Fruit fly (Drosophila melanogaster): Measurements from ENCODE around the gene eloF.
A peak's percentile ranks its signal among the peaks of the same experiment; 100 is the strongest.

Gene eloF

DNA sequence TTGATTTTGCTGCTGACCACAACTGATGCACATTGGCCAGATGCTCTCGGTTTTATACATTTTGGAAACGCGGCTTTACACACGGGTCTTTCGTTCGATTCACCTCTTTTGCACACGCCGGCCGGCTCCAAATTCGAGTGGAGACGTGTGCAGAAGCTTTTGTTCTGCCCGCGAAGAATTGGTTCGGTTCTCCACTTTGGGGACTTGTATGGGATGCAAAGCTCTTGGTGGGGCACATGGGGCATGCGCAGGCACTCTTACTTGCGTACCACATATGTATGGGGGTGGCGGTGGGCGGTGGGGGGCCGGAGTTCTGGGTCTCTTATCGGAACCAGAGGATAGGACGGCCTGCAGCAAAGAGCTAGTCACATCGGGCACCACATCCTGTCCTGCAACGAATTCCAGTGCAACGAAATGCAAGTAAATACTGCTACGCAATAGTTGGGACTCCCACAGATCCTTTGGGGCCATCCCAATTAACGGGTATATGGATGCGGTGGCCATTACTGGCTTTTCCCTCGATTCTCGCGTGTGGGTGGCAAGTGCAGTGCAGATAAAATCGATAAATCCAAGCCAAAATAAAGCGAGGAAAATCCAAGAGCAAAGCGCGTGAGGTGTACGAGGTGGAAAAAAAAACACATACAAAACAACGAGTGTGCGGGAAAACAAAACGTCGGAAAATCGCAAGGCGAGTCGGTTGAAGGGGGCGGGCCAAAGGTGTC, 29.5 kb upstream of the eloF start, which contains the start of the genes MtnA and CG8500:
MtnA (minus strand) TSS at position 30 of the 722 bp plus-strand sequence.
CG8500 (plus strand) TSS at position 313 of the 722 bp plus-strand sequence.
- TF ChIP-seq CG11902 (GFP tag; optimal IDR thresholded peaks at IDR 0.05), result no peak
- TF ChIP-seq esn (GFP tag; optimal IDR thresholded peaks at IDR 0.05), result no peak
- TF ChIP-seq Hr4 (GFP tag; optimal IDR thresholded peaks at IDR 0.05), result no peak
- no peak for TF ChIP-seq Met (GFP tag; optimal IDR thresholded peaks at IDR 0.05)
- TF ChIP-seq CG31627 (GFP tag; optimal IDR thresholded peaks at IDR 0.05), result no peak
- TF ChIP-seq CG6808 (GFP tag; optimal IDR thresholded peaks at IDR 0.05), result no peak
- TF ChIP-seq CG15336 (GFP tag; IDR thresholded peaks at IDR 0.05), result 0 out of 2 replicates have a peak, but pooled peaks have one; percentile 16
- no peak for TF ChIP-seq Eip78C (GFP tag)
- no peak for TF ChIP-seq CG7368 (GFP tag; optimal IDR thresholded peaks at IDR 0.05)
- peak in 1 of 2 experiments; percentile 18 for TF ChIP-seq ss (GFP tag; optimal IDR thresholded peaks at IDR 0.05)
- no peak for TF ChIP-seq Ets96B (tag; optimal IDR thresholded peaks at IDR 0.05)
- TF ChIP-seq svp (GFP tag), result peak; percentile 70

DNA sequence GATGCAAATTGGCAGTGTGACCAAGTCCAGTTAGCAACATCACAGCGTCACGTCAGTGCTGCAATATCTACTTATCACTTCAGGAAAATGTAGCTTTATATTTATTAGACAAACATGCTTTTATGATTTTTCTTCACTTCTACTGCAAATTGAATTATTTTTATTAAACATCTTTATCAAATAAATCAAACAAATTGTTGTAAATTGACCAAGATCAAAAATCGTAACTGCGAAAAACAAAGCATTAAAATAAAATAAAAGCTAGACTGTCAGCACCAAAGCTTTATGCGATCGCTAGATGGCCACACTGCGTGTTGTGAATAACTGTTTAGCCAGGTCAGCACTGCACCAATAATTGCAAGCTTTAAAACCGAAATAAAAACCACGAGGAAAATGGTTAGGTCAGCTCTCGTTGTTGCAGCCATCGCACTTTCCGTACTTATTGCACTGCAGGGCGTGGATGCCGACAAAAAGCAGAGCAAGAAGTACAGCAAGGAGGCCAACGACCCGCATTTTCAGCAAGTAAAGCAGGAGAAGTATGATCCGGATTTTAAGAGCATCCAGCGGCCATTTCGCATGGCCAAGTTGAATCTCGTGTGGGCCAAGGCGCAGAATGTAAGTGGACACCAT, 22.7 kb upstream of the eloF start, which contains the start of the genes CG12945 and CG8507:
CG12945 (minus strand) TSS at position 45 of the 630 bp plus-strand sequence.
CG8507 (plus strand) TSS at position 307 of the 630 bp plus-strand sequence.
- TF ChIP-seq cyc (GFP tag; optimal IDR thresholded peaks at IDR 0.05), result peak; percentile 35
- peak; percentile 9 for TF ChIP-seq CG11902 (GFP tag; optimal IDR thresholded peaks at IDR 0.05)
- TF ChIP-seq Blimp-1 (GFP tag; optimal IDR thresholded peaks at IDR 0.05), result no peak
- TF ChIP-seq Hr39 (GFP tag; optimal IDR thresholded peaks at IDR 0.05), result peak; percentile 68
- TF ChIP-seq CG8319 (GFP tag; optimal IDR thresholded peaks at IDR 0.05), result no peak
- peak; percentile 53 for TF ChIP-seq topi (GFP tag; optimal IDR thresholded peaks at IDR 0.05)
- peak; percentile 71 for TF ChIP-seq esn (GFP tag; optimal IDR thresholded peaks at IDR 0.05)
- TF ChIP-seq Gug (GFP tag; IDR thresholded peaks at IDR 0.05), result 0 out of 2 replicates have a peak, but pooled peaks have one; percentile 9
- TF ChIP-seq lz (GFP tag; optimal IDR thresholded peaks at IDR 0.05), result peak; percentile 65
- no peak for TF ChIP-seq CG6163 (GFP tag; IDR thresholded peaks at IDR 0.05)
- peak; percentile 58 for TF ChIP-seq CG3032 (tag; optimal IDR thresholded peaks at IDR 0.05)
- TF ChIP-seq Sox15 (GFP tag; optimal IDR thresholded peaks at IDR 0.05), result peak; percentile 13
- no peak for TF ChIP-seq dac (GFP tag; optimal IDR thresholded peaks at IDR 0.05)
- TF ChIP-seq Sox14 (GFP tag; optimal IDR thresholded peaks at IDR 0.05), result peak; percentile 76
- TF ChIP-seq Ets96B (tag; optimal IDR thresholded peaks at IDR 0.05), result peak; percentile 38
- no peak for TF ChIP-seq CG1621 (tag; optimal IDR thresholded peaks at IDR 0.05)
- TF ChIP-seq CG31627 (GFP tag; optimal IDR thresholded peaks at IDR 0.05), result peak; percentile 58
- TF ChIP-seq acj6 (GFP tag; optimal IDR thresholded peaks at IDR 0.05), result peak; percentile 47
- TF ChIP-seq OdsH (GFP tag; optimal IDR thresholded peaks at IDR 0.05), result no peak
- TF ChIP-seq Eip78C (GFP tag), result peak; percentile 83

DNA sequence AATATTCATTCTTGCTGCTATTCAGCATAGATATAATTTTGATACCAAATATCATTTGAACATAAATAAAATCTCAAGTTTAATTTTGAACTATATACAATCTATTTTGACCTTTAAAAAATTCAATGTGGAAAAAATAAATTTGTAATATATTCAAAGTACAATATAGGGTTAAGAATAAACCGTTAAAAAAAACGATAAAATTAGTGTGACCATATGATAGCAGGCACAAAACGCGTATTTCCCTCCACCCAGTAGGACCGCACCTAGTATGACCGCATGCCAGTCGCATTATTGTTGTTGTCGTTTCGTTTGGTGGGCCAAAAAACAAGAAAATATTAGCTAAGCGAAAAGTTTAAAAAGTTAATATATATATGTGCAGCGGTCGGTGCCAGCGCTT, 20.9 kb upstream of the eloF start, which contains the start of gene CG8516:
CG8516 (plus strand) TSS at position 278 of the 400 bp plus-strand sequence.
- TF ChIP-seq CG8119 (GFP tag; IDR thresholded peaks at IDR 0.05) (peak; percentile 61; the same call in 2 of the 3 replicates), esn (GFP tag; optimal IDR thresholded peaks at IDR 0.05) (peak; percentile 41), eg (GFP tag; IDR thresholded peaks at IDR 0.05) (peak; percentile 25; the same call in 1 of the 3 replicates), CG31627 (GFP tag; optimal IDR thresholded peaks at IDR 0.05) (peak; percentile 19), Eip78C (GFP tag) (peak; percentile 79), OdsH (GFP tag; optimal IDR thresholded peaks at IDR 0.05) (no peak), acj6 (GFP tag; optimal IDR thresholded peaks at IDR 0.05) (peak; percentile 11), CG8632 (GFP tag; optimal IDR thresholded peaks at IDR 0.05) (no peak), CG15336 (GFP tag; IDR thresholded peaks at IDR 0.05) (peak; percentile 70), CG10631 (GFP tag; optimal IDR thresholded peaks at IDR 0.05) (no peak), spab (GFP tag; optimal IDR thresholded peaks at IDR 0.05) (no peak), Hr39 (GFP tag; optimal IDR thresholded peaks at IDR 0.05) (no peak)
